Worm (Caenorhabditis elegans) whole organism, young adult: Measurements from ENCODE around the gene F53A3.7.
A peak's percentile ranks its signal among the peaks of the same experiment; 100 is the strongest.

Experiments
- B0019.2 ChIP-seq: fragments of 200-800 bp; sonication (Bioruptor generic); conservative IDR thresholded peaks from 2 replicates; pipeline ENCODE4 v1.3.6; 2022; ENCODE audit warnings: missing genetic modification reagents, missing genetic modification characterization, missing compliant biosample characterization
- B0035.1 ChIP-seq: sonication (generic microtip); optimal IDR thresholded peaks from 2 replicates; lab custom pipeline; 2016; ENCODE audit warnings: missing genetic modification characterization, mild to moderate bottlenecking, missing compliant biosample characterization, missing genotype, missing genetic modification reagents
- B0336.3 ChIP-seq: fragments of 200-800 bp; sonication (Bioruptor generic); IDR thresholded peaks from 2 replicates; pipeline ENCODE4 v1.3.6; 2022; ENCODE audit warnings: missing genetic modification characterization, missing compliant biosample characterization
- C17E4.6 ChIP-seq: fragments of 200-800 bp; sonication (Bioruptor generic); IDR thresholded peaks from 2 replicates; pipeline ENCODE4 v1.3.6; 2022; ENCODE audit warnings: missing genetic modification reagents, missing genetic modification characterization, missing compliant biosample characterization
- F22D6.2 ChIP-seq: sonication (generic microtip); optimal IDR thresholded peaks from 2 replicates; lab custom pipeline; 2016; ENCODE audit warnings: mild to moderate bottlenecking, missing genetic modification characterization, missing compliant biosample characterization
- F49E8.2 ChIP-seq: sonication (generic microtip); optimal IDR thresholded peaks from 3 replicates; lab custom pipeline; 2017; ENCODE audit warnings: missing genetic modification characterization, mild to moderate bottlenecking, missing compliant biosample characterization, antibody characterized with exemption, moderate library complexity; ENCODE audit not compliant: insufficient read depth
- F55B11.4 ChIP-seq: sonication (generic microtip); optimal IDR thresholded peaks from 2 replicates; lab custom pipeline; 2016; ENCODE audit warnings: missing compliant biosample characterization, missing genetic modification characterization, borderline replicate concordance; ENCODE audit not compliant: insufficient read depth
- F57A8.1 ChIP-seq: fragments of 200-800 bp; sonication (Bioruptor generic); optimal IDR thresholded peaks from 2 replicates; lab custom pipeline; 2018; ENCODE audit warnings: mild to moderate bottlenecking, missing genetic modification characterization, moderate library complexity, missing compliant biosample characterization
- K11D2.4 ChIP-seq: fragments of 200-800 bp; sonication (Bioruptor generic); IDR thresholded peaks from 2 replicates; pipeline ENCODE4 v1.3.6; 2022; ENCODE audit warnings: missing genetic modification reagents, missing genetic modification characterization, missing compliant biosample characterization
- Y56A3A.18 ChIP-seq: fragments of 200-800 bp; sonication (Bioruptor generic); IDR thresholded peaks from 2 replicates; pipeline ENCODE4 v1.3.6; 2022; ENCODE audit warnings: missing genetic modification reagents, missing genetic modification characterization, missing compliant biosample characterization
- Y79H2A.3 ChIP-seq: fragments of 200-800 bp; sonication (Bioruptor generic); conservative IDR thresholded peaks from 2 replicates; pipeline ENCODE4 v1.3.6; 2022; ENCODE audit warnings: missing genetic modification reagents, missing genetic modification characterization, missing compliant biosample characterization
- Y95B8A.8 ChIP-seq: fragments of 200-800 bp; sonication (Bioruptor generic); IDR thresholded peaks from 2 replicates; pipeline ENCODE4 v1.3.6; 2022; ENCODE audit warnings: missing genetic modification reagents, missing genetic modification characterization, missing compliant biosample characterization
- ZK185.1 ChIP-seq: sonication (generic microtip); optimal IDR thresholded peaks from 2 replicates; lab custom pipeline; 2016; ENCODE audit warnings: mild to moderate bottlenecking, missing genetic modification characterization, missing compliant biosample characterization; ENCODE audit not compliant: poor library complexity, severe bottlenecking
- akir-1 ChIP-seq: fragments of 200-800 bp; sonication (Bioruptor generic); optimal IDR thresholded peaks from 2 replicates; lab custom pipeline; 2018; ENCODE audit warnings: mild to moderate bottlenecking, missing genetic modification characterization, moderate library complexity, missing compliant biosample characterization
- athp-1 ChIP-seq: sonication (generic microtip); optimal IDR thresholded peaks from 2 replicates; lab custom pipeline; 2017; ENCODE audit warnings: mild to moderate bottlenecking, missing genetic modification characterization, missing compliant biosample characterization
- attf-3 ChIP-seq: fragments of 200-800 bp; sonication (Bioruptor generic); conservative IDR thresholded peaks from 2 replicates; pipeline ENCODE4 v1.3.6; 2022; ENCODE audit warnings: missing genetic modification reagents, missing genetic modification characterization, missing compliant biosample characterization
- attf-5 ChIP-seq: fragments of 200-800 bp; sonication (Bioruptor generic); optimal IDR thresholded peaks from 2 replicates; lab custom pipeline; 2018; ENCODE audit warnings: mild to moderate bottlenecking, missing genetic modification characterization, missing compliant biosample characterization
- attf-6 ChIP-seq: fragments of 200-800 bp; sonication (Bioruptor generic); IDR thresholded peaks from 2 replicates; pipeline ENCODE4 v1.3.6; 2022; ENCODE audit warnings: missing genetic modification reagents, missing genetic modification characterization, missing compliant biosample characterization
- bed-1 ChIP-seq: fragments of 200-800 bp; sonication (Bioruptor generic); IDR thresholded peaks from 2 replicates; pipeline ENCODE4 v1.3.6; 2022; ENCODE audit warnings: missing genetic modification reagents, missing genetic modification characterization, missing compliant biosample characterization
- ceh-100 ChIP-seq: fragments of 200-800 bp; sonication (Bioruptor generic); IDR thresholded peaks from 2 replicates; pipeline ENCODE4 v1.3.6; 2022; ENCODE audit warnings: missing genetic modification reagents, missing genetic modification characterization, missing compliant biosample characterization
- ceh-40 ChIP-seq: fragments of 200-800 bp; sonication (Bioruptor generic); IDR thresholded peaks from 2 replicates; pipeline ENCODE4 v1.3.6; 2022; ENCODE audit warnings: missing genetic modification characterization, missing compliant biosample characterization
- ceh-79 ChIP-seq: sonication (generic microtip); optimal IDR thresholded peaks from 2 replicates; lab custom pipeline; 2017; ENCODE audit warnings: mild to moderate bottlenecking, missing genetic modification characterization, missing compliant biosample characterization
- die-1 ChIP-seq: sonication (generic microtip); optimal IDR thresholded peaks from 2 replicates; lab custom pipeline; 2016; ENCODE audit warnings: missing genotype, mild to moderate bottlenecking, missing genetic modification characterization, missing compliant biosample characterization
- egl-18 ChIP-seq: fragments of 200-800 bp; sonication (Bioruptor generic); IDR thresholded peaks from 2 replicates; pipeline ENCODE4 v1.3.6; 2022; ENCODE audit warnings: missing genetic modification reagents, missing genetic modification characterization, missing compliant biosample characterization
- ekl-4 ChIP-seq: fragments of 200-800 bp; sonication (Bioruptor generic); IDR thresholded peaks from 2 replicates; pipeline ENCODE4 v1.3.6; 2022; ENCODE audit warnings: missing genetic modification reagents, missing genetic modification characterization, missing compliant biosample characterization
- hlh-12 ChIP-seq: sonication (generic microtip); optimal IDR thresholded peaks from 2 replicates; lab custom pipeline; 2016; ENCODE audit warnings: missing genetic modification characterization, missing compliant biosample characterization
- hmg-20 ChIP-seq: fragments of 200-800 bp; sonication (Bioruptor generic); IDR thresholded peaks from 2 replicates; pipeline ENCODE4 v1.3.6; 2022; ENCODE audit warnings: missing genetic modification reagents, missing genetic modification characterization, missing compliant biosample characterization
- hrde-1 ChIP-seq: sonication (generic microtip); optimal IDR thresholded peaks from 2 replicates; lab custom pipeline; 2016; ENCODE audit warnings: missing genetic modification characterization, mild to moderate bottlenecking, missing compliant biosample characterization, moderate library complexity, missing genotype, missing genetic modification reagents, borderline replicate concordance
- lin-35 ChIP-seq, 3 experiments: fragments of 150-350 bp in 2 of 3; sonication (generic microtip) in 1 of 3; optimal IDR thresholded peaks; 2 replicates each; lab custom pipeline; 2014 to 2018; ENCODE audit warnings: missing biosample characterization in 3 of 3, missing genetic modification characterization in 3 of 3, missing genetic modification reagents in 3 of 3
- lin-40 ChIP-seq: sonication (generic microtip); optimal IDR thresholded peaks from 2 replicates; lab custom pipeline; 2016; ENCODE audit warnings: missing genetic modification characterization, mild to moderate bottlenecking, missing compliant biosample characterization, missing genotype, missing genetic modification reagents
- madf-3 ChIP-seq: fragments of 200-800 bp; sonication (Bioruptor generic); IDR thresholded peaks from 2 replicates; pipeline ENCODE4 v1.3.6; 2022; ENCODE audit warnings: missing genetic modification reagents, missing genetic modification characterization, missing compliant biosample characterization
- mel-28 ChIP-seq: sonication (generic microtip); optimal IDR thresholded peaks from 2 replicates; lab custom pipeline; 2016; ENCODE audit warnings: borderline replicate concordance, mild to moderate bottlenecking, missing genetic modification characterization, missing compliant biosample characterization
- mes-4 ChIP-seq: sonication (generic microtip); optimal IDR thresholded peaks from 2 replicates; lab custom pipeline; 2016; ENCODE audit warnings: missing genotype, missing genetic modification characterization, missing compliant biosample characterization
- nhr-179 ChIP-seq: sonication (generic microtip); optimal IDR thresholded peaks from 2 replicates; lab custom pipeline; 2016; ENCODE audit warnings: mild to moderate bottlenecking, missing genetic modification characterization, missing compliant biosample characterization
- nhr-27 ChIP-seq: fragments of 200-800 bp; sonication (Bioruptor generic); optimal IDR thresholded peaks from 2 replicates; lab custom pipeline; 2018; ENCODE audit warnings: mild to moderate bottlenecking, missing genetic modification characterization, moderate library complexity, missing compliant biosample characterization
- nhr-80 ChIP-seq: sonication (generic microtip); optimal IDR thresholded peaks from 2 replicates; lab custom pipeline; 2016; ENCODE audit warnings: missing genetic modification characterization, missing compliant biosample characterization
- nhr-90 ChIP-seq: sonication (generic microtip); optimal IDR thresholded peaks from 2 replicates; lab custom pipeline; 2016; ENCODE audit warnings: missing genotype, mild to moderate bottlenecking, missing genetic modification characterization, missing compliant biosample characterization
- pbrm-1 ChIP-seq: fragments of 200-800 bp; sonication (Bioruptor generic); IDR thresholded peaks from 2 replicates; pipeline ENCODE4 v1.3.6; 2022; ENCODE audit warnings: missing genetic modification reagents, missing genetic modification characterization, missing compliant biosample characterization
- repo-1 ChIP-seq: sonication (generic microtip); optimal IDR thresholded peaks from 2 replicates; lab custom pipeline; 2017; ENCODE audit warnings: mild to moderate bottlenecking, missing genetic modification characterization, missing compliant biosample characterization
- sdz-38 ChIP-seq: sonication (generic microtip); optimal IDR thresholded peaks from 2 replicates; lab custom pipeline; 2016; ENCODE audit warnings: missing genotype, missing genetic modification characterization, missing compliant biosample characterization
- snpc-1.3 ChIP-seq: sonication (generic microtip); optimal IDR thresholded peaks from 2 replicates; lab custom pipeline; 2017; ENCODE audit warnings: missing genetic modification characterization, mild to moderate bottlenecking, missing compliant biosample characterization, antibody characterized with exemption, moderate library complexity, missing genotype, missing genetic modification reagents; ENCODE audit not compliant: insufficient read depth
- snpc-4 ChIP-seq, 5 experiments: fragments of 150-350 bp in 1 of 5; sonication (generic microtip) in 4 of 5; optimal IDR thresholded peaks; 2 replicates each; lab custom pipeline; 2014 to 2018; ENCODE audit warnings: missing genetic modification characterization in 5 of 5, missing biosample characterization in 3 of 5, antibody characterized with exemption in 2 of 5, mild to moderate bottlenecking in 2 of 5, missing compliant biosample characterization in 2 of 5, missing genotype in 2 of 5, moderate library complexity in 2 of 5, missing genetic modification reagents in 1 of 5
- somi-1 ChIP-seq: fragments of 200-800 bp; sonication (Bioruptor generic); optimal IDR thresholded peaks from 2 replicates; lab custom pipeline; 2018; ENCODE audit warnings: mild to moderate bottlenecking, missing genetic modification characterization, missing compliant biosample characterization
- tbx-9 ChIP-seq: sonication (generic microtip); optimal IDR thresholded peaks from 2 replicates; lab custom pipeline; 2016; ENCODE audit warnings: borderline replicate concordance, missing genetic modification characterization, inconsistent platforms, missing compliant biosample characterization
- unc-62 ChIP-seq: fragments of 150-350 bp; optimal IDR thresholded peaks from 2 replicates; lab custom pipeline; 2014; ENCODE audit warnings: missing biosample characterization, missing genetic modification reagents, missing genetic modification characterization
- ztf-25 ChIP-seq: fragments of 200-800 bp; sonication (Bioruptor generic); IDR thresholded peaks from 2 replicates; pipeline ENCODE4 v1.3.6; 2022; ENCODE audit warnings: missing genetic modification reagents, missing genetic modification characterization, missing compliant biosample characterization
- ztf-26 ChIP-seq: sonication (generic microtip); optimal IDR thresholded peaks from 2 replicates; lab custom pipeline; 2017; ENCODE audit warnings: missing genetic modification characterization, missing compliant biosample characterization
- ztf-6 ChIP-seq: fragments of 200-800 bp; sonication (Bioruptor generic); IDR thresholded peaks from 2 replicates; pipeline ENCODE4 v1.3.6; 2022; ENCODE audit warnings: missing genetic modification reagents, missing genetic modification characterization, missing compliant biosample characterization

The F53A3.7 gene

DNA sequence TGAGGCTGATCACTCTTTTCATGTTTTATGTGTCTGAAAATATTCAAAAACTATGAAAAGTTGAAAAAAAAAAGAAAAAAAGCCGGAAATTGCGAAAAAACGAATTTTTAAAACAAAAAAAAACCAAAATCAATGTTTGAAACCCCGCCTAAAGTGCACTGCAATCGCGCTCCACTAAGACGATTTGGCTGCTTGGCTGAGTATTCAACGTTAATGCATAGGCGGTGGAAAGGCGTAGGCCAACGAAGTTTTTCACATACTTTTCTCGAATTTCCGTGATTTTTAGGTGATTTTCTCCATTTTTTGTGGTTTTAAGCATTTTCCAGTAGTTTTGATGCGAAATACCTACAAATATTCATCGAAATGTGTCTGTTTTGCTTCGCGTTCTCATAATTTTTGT, 1.1 kb upstream of the F53A3.7 start, which contains the start of the genes polh-1 and rps-22 (continued):
- TF ChIP-seq F49E8.2 (tag; lab: Kevin White, UChicago) = peak; percentile 72
- TF ChIP-seq ztf-6 (GFP tag; lab: Robert Waterston, UW) = no peak
- no peak for TF ChIP-seq C17E4.6
- TF ChIP-seq nhr-80 (tag; lab: Kevin White, UChicago) = peak; percentile 50
- no peak for TF ChIP-seq hmg-20 (GFP tag; lab: Robert Waterston, UW)
- no peak for TF ChIP-seq B0336.3 (GFP tag; lab: Robert Waterston, UW)
- TF ChIP-seq ztf-25 (GFP tag; lab: Robert Waterston, UW) = no peak
- TF ChIP-seq Y79H2A.3 = no peak
- TF ChIP-seq K11D2.4 (GFP tag; lab: Robert Waterston, UW) = no peak
- TF ChIP-seq unc-62 (GFP tag; lab: Kevin White, UChicago) = peak; percentile 62
- TF ChIP-seq repo-1 (tag; lab: Kevin White, UChicago) = no peak
- TF ChIP-seq mel-28 (tag; lab: Kevin White, UChicago) = no peak
- peak; percentile 61 for TF ChIP-seq lin-40 (tag; lab: Kevin White, UChicago)
- TF ChIP-seq F22D6.2 (tag; lab: Kevin White, UChicago) = no peak
- no peak for TF ChIP-seq attf-6 (GFP tag; lab: Robert Waterston, UW)
- TF ChIP-seq snpc-4 (GFP tag; optimal IDR thresholded peaks at IDR 0.05; lab: Kevin White, UChicago) = no peak
- TF ChIP-seq snpc-4 (tag; optimal IDR thresholded peaks at IDR 0.05; lab: Kevin White, UChicago) = peak in 3 of 4 experiments; percentile 16 to 76 (median 48)
- no peak for TF ChIP-seq mes-4
- no peak for TF ChIP-seq nhr-27 (tag; lab: Kevin White, UChicago)
- TF ChIP-seq ceh-79 (tag; lab: Kevin White, UChicago) = no peak
- no peak for TF ChIP-seq B0035.1 (tag; lab: Kevin White, UChicago)
- no peak for TF ChIP-seq bed-1 (GFP tag; lab: Robert Waterston, UW)
- TF ChIP-seq hlh-12 (tag; lab: Kevin White, UChicago) = no peak
- no peak for TF ChIP-seq nhr-179 (tag; lab: Kevin White, UChicago)
- TF ChIP-seq ceh-100 (GFP tag; lab: Robert Waterston, UW) = 0 out of 2 replicates have a peak, but pooled peaks have one; percentile 36
- TF ChIP-seq hrde-1 (tag; lab: Kevin White, UChicago) = no peak
- no peak for TF ChIP-seq Y56A3A.18
- no peak for TF ChIP-seq athp-1
- peak; percentile 84 for TF ChIP-seq attf-3 (GFP tag; lab: Robert Waterston, UW)
- TF ChIP-seq B0019.2 (GFP tag; lab: Robert Waterston, UW) = no peak; the same call in 1 of the 2 replicates
- no peak for TF ChIP-seq nhr-90
- TF ChIP-seq ceh-40 (GFP tag; lab: Robert Waterston, UW) = no peak
- TF ChIP-seq lin-35 (GFP tag; optimal IDR thresholded peaks at IDR 0.05; lab: Kevin White, UChicago) = peak in 1 of 3 experiments; percentile 93
- peak; percentile 94 for TF ChIP-seq attf-5 (GFP tag; lab: Kevin White, UChicago)
- no peak for TF ChIP-seq tbx-9 (tag; lab: Kevin White, UChicago)
- TF ChIP-seq Y95B8A.8 (GFP tag; lab: Robert Waterston, UW) = no peak
- no peak for TF ChIP-seq ZK185.1 (tag; lab: Kevin White, UChicago)
- TF ChIP-seq egl-18 = no peak
- TF ChIP-seq die-1 = no peak
- peak; percentile 52; the same call in 1 of the 2 replicates for TF ChIP-seq pbrm-1 (GFP tag; lab: Robert Waterston, UW)
- peak; percentile 48 for TF ChIP-seq snpc-1.3
- TF ChIP-seq F55B11.4 = no peak
- TF ChIP-seq somi-1 (GFP tag; lab: Kevin White, UChicago) = no peak
- no peak for TF ChIP-seq sdz-38 (tag; lab: Kevin White, UChicago)
- TF ChIP-seq ekl-4 (GFP tag; lab: Robert Waterston, UW) = peak; percentile 63
- TF ChIP-seq madf-3 = peak; percentile 93
- no peak for TF ChIP-seq ztf-26 (tag; lab: Kevin White, UChicago)
- no peak for TF ChIP-seq akir-1
- TF ChIP-seq F57A8.1 (GFP tag; lab: Kevin White, UChicago) = no peak
